Worm (Caenorhabditis elegans): ENCODE data around the gene ZK809.1.

DNA sequence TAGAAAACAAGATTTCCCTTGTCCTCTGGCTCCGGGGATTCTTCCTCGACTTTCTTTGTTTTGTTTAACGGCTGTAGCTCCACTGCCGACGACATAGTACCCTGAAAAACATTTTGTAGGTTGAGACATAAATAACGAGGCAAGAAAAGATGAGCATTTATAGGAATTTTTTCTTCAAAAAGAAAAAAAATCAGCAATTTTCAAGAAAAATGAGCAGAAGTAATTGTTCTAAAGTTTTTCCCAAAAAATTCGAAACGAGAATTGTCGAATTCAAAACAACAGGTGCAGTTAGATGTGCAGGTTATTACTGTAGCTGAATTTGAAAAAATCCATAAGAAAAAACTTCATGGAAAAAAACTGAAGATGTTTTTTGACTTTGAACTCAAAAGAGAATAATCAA is 13.5 kb downstream of the ZK809.1 start, which contains the start of gene ent-1:
- TF ChIP-seq unc-62 (GFP tag; optimal IDR thresholded peaks at IDR 0.05): no peak
- no peak for TF ChIP-seq nhr-6 (tag; optimal IDR thresholded peaks at IDR 0.05)

Data from whole organism, L2 larva.